Worm (Caenorhabditis elegans) whole organism, L2 larva: Measurements from ENCODE around the gene spig-8.

Source experiments
- C34F6.9 ChIP-seq: fragments of 150-350 bp; optimal IDR thresholded peaks from 2 replicates; lab custom pipeline; 2014; ENCODE audit warnings: missing biosample characterization, missing genetic modification characterization
- F13H6.1 ChIP-seq: sonication (generic microtip); optimal IDR thresholded peaks from 2 replicates; lab custom pipeline; 2016; ENCODE audit warnings: missing genetic modification characterization, missing compliant biosample characterization
- Y55F3AM.14 ChIP-seq: fragments of 200-800 bp; sonication (Bioruptor generic); optimal IDR thresholded peaks from 2 replicates; lab custom pipeline; 2018; ENCODE audit warnings: mild to moderate bottlenecking, missing genetic modification characterization, missing compliant biosample characterization
- ZK546.5 ChIP-seq: sonication (generic microtip); optimal IDR thresholded peaks from 2 replicates; lab custom pipeline; 2017; ENCODE audit warnings: missing biosample characterization, missing genetic modification characterization
- alr-1 ChIP-seq: fragments of 150-350 bp; optimal IDR thresholded peaks from 2 replicates; lab custom pipeline; 2014; ENCODE audit warnings: missing biosample characterization, missing genetic modification characterization
- aly-2 ChIP-seq: fragments of 150-350 bp; optimal IDR thresholded peaks from 2 replicates; lab custom pipeline; 2014; ENCODE audit warnings: missing biosample characterization, missing genetic modification characterization
- ama-1 ChIP-seq: fragments of 150-350 bp; optimal IDR thresholded peaks from 2 replicates; lab custom pipeline; 2018; ENCODE audit warnings: inconsistent platforms
- blmp-1 ChIP-seq: sonication (generic microtip); optimal IDR thresholded peaks from 2 replicates; lab custom pipeline; 2017; ENCODE audit warnings: missing genetic modification characterization, mild to moderate bottlenecking, missing compliant biosample characterization, antibody characterized with exemption, moderate library complexity; ENCODE audit not compliant: insufficient read depth
- crh-2 ChIP-seq: sonication (generic microtip); optimal IDR thresholded peaks from 2 replicates; lab custom pipeline; 2017; ENCODE audit warnings: missing biosample characterization, missing genetic modification characterization
- egl-27 ChIP-seq: sonication (generic microtip); optimal IDR thresholded peaks from 3 replicates; lab custom pipeline; 2017; ENCODE audit warnings: missing biosample characterization, missing genetic modification reagents, missing genetic modification characterization
- elt-1 ChIP-seq: fragments of 150-350 bp; optimal IDR thresholded peaks from 2 replicates; lab custom pipeline; 2014; ENCODE audit warnings: missing biosample characterization, missing genetic modification characterization
- fos-1 ChIP-seq: fragments of 150-350 bp; optimal IDR thresholded peaks from 2 replicates; lab custom pipeline; 2014; ENCODE audit warnings: missing biosample characterization, missing genetic modification characterization
- gmeb-1 ChIP-seq: fragments of 150-350 bp; optimal IDR thresholded peaks from 2 replicates; lab custom pipeline; 2014; ENCODE audit warnings: missing biosample characterization, missing genetic modification characterization
- lin-11 ChIP-seq: fragments of 150-350 bp; sonication (generic microtip); optimal IDR thresholded peaks from 2 replicates; lab custom pipeline; 2014; ENCODE audit warnings: missing biosample characterization, missing genetic modification characterization, inconsistent platforms, mixed read lengths
- lin-39 ChIP-seq: fragments of 150-350 bp; optimal IDR thresholded peaks from 2 replicates; lab custom pipeline; 2014; ENCODE audit warnings: missing biosample characterization, missing genetic modification reagents, missing genetic modification characterization
- lsy-2 ChIP-seq, 2 experiments: fragments of 150-350 bp in 1 of 2; sonication (generic microtip) in 1 of 2; optimal IDR thresholded peaks; 2 replicates each; lab custom pipeline; 2014 to 2017; ENCODE audit warnings: missing biosample characterization in 2 of 2, missing genetic modification characterization in 2 of 2
- mab-5 ChIP-seq: fragments of 150-350 bp; optimal IDR thresholded peaks from 2 replicates; lab custom pipeline; 2014; ENCODE audit warnings: missing biosample characterization, missing genetic modification characterization
- mdl-1 ChIP-seq, 2 experiments: fragments of 150-350 bp in 1 of 2; sonication (generic microtip) in 1 of 2; optimal IDR thresholded peaks; 2 replicates each; lab custom pipeline; 2017; ENCODE audit warnings: missing biosample characterization in 2 of 2, missing genetic modification characterization in 2 of 2
- nhr-10 ChIP-seq: sonication (generic microtip); optimal IDR thresholded peaks from 2 replicates; lab custom pipeline; 2017; ENCODE audit warnings: missing biosample characterization, missing genetic modification characterization
- nhr-12 ChIP-seq: fragments of 150-350 bp; optimal IDR thresholded peaks from 2 replicates; lab custom pipeline; 2014; ENCODE audit warnings: missing biosample characterization, missing genetic modification characterization
- nhr-129 ChIP-seq: fragments of 150-350 bp; optimal IDR thresholded peaks from 2 replicates; lab custom pipeline; 2014; ENCODE audit warnings: missing biosample characterization, missing genetic modification characterization
- nhr-21 ChIP-seq: fragments of 150-350 bp; optimal IDR thresholded peaks from 2 replicates; lab custom pipeline; 2014; ENCODE audit warnings: missing biosample characterization, missing genetic modification characterization
- nhr-25 ChIP-seq: fragments of 150-350 bp; sonication (generic microtip); optimal IDR thresholded peaks from 3 replicates; lab custom pipeline; 2014; ENCODE audit warnings: missing biosample characterization, missing genetic modification characterization
- nhr-6 ChIP-seq: fragments of 150-350 bp; optimal IDR thresholded peaks from 2 replicates; lab custom pipeline; 2014; ENCODE audit warnings: missing biosample characterization, missing genetic modification characterization
- peb-1 ChIP-seq: fragments of 150-350 bp; optimal IDR thresholded peaks from 2 replicates; lab custom pipeline; 2014; ENCODE audit warnings: missing biosample characterization, missing genetic modification characterization
- sma-3 ChIP-seq: sonication (generic microtip); optimal IDR thresholded peaks from 2 replicates; lab custom pipeline; 2016; ENCODE audit warnings: missing genetic modification reagents, missing genetic modification characterization, missing compliant biosample characterization
- sma-9 ChIP-seq, 2 experiments: fragments of 150-350 bp in 1 of 2; sonication (generic microtip) in 1 of 2; optimal IDR thresholded peaks; 2 replicates each; lab custom pipeline; 2014 to 2016; ENCODE audit warnings: missing genetic modification characterization in 2 of 2, mild to moderate bottlenecking in 1 of 2, missing biosample characterization in 1 of 2, missing compliant biosample characterization in 1 of 2, missing genetic modification reagents in 1 of 2, moderate library complexity in 1 of 2
- snpc-4 ChIP-seq: fragments of 150-350 bp; optimal IDR thresholded peaks from 2 replicates; lab custom pipeline; 2014; ENCODE audit warnings: missing biosample characterization, missing genetic modification characterization
- ztf-11 ChIP-seq: sonication (generic microtip); optimal IDR thresholded peaks from 2 replicates; lab custom pipeline; 2017; ENCODE audit warnings: missing biosample characterization, missing genetic modification characterization

Gene spig-8

DNA sequence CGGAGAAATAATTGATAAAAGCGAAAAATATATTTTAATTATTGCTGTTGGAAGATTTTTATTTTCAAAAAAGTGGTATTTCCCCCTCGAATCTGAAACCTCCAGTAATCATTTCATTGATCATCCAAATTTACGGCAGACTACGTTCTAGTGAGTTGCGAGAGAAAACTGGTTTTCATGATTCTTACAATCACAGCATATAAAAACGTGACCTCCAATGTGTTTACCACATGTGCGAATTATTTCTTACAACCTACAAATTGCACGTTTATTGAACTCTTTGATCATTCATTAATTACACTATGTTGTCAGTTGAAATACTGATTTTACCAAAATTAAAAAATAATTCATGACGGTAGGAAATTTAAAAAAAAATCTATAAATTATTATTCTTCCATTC is 34.5 kb downstream of the spig-8 start (continued):
- TF ChIP-seq fos-1 = peak; percentile 23
- TF ChIP-seq ama-1 (lab: Kevin White, UChicago) = no peak
- TF ChIP-seq nhr-21 (tag; lab: Kevin White, UChicago) = peak; percentile 58
- TF ChIP-seq peb-1 (tag; lab: Kevin White, UChicago) = no peak
- TF ChIP-seq aly-2 = no peak
- no peak for TF ChIP-seq snpc-4

DNA sequence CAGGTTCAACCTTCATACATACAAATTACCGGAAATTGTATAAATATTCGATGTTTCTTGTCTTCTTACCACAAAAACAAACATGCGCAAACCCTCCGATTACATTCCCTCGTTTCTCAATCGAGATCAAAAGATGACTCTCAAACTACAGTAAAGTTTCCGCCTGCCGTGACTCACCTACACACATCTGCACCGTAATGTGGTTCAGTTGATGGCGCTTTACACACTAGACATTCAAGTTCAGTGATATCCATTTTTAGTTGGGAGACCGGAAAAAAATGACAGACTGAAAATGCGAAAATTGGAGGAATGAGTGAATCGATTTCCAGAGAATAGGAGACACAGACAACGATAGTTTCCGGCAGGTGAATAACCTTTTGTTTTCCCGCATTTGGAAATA is 36.6 kb downstream of the spig-8 start, which contains the start of gene nhr-286:
Gene nhr-286 (minus strand): TSS at position 324 of the 400 bp plus-strand sequence.
- TF ChIP-seq mab-5 (tag; lab: Kevin White, UChicago) (no peak), ztf-11 (tag; lab: Kevin White, UChicago) (no peak), nhr-129 (tag; lab: Kevin White, UChicago) (no peak), lin-11 (no peak), nhr-10 (tag; lab: Kevin White, UChicago) (no peak), alr-1 (tag; lab: Kevin White, UChicago) (no peak), crh-2 (tag; lab: Kevin White, UChicago) (no peak), nhr-6 (tag; lab: Kevin White, UChicago) (no peak), ZK546.5 (no peak), elt-1 (tag; lab: Kevin White, UChicago) (no peak)

DNA sequence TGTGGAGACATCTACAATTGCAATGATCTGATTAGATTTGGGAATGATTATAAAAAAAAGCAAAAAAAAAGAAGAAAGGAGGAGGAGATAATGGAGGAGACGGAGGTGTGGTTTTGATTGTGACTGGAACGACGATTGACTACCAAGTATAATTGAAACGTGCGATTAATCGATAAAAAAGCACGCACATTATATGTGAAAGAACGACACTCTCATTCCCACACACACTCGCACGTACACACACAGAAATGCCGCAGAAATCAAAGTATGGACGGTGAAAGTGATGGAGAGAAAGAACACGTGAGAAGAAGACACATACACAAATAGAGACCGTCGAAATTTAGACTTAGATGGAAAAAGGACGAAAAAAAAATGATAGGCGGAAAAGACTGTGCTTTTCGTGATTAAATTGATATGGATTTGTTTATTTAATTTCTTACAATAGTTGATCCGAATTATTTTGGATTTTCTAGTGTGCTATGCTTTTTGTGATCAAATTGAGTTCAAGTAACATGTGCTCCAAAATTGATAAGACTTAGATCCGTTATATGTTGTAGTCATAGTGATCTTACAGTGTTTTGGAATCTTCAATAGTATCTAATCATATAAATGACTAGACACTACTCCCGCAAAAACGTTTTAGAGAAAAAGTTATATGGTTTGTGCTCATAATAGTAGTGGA is 39.2 kb downstream of the spig-8 start, which contains the start of gene nhr-135:
Gene nhr-135 (minus strand): TSS at position 51 of the 682 bp plus-strand sequence.
- TF ChIP-seq gmeb-1 (tag; lab: Kevin White, UChicago) (peak; percentile 56), blmp-1 (tag; lab: Kevin White, UChicago) (peak; percentile 92), lin-39 (tag; lab: Kevin White, UChicago) (no peak), peb-1 (tag; lab: Kevin White, UChicago) (no peak), nhr-21 (tag; lab: Kevin White, UChicago) (peak; percentile 55), sma-3 (GFP tag; lab: Kevin White, UChicago) (peak; percentile 70), sma-9 (GFP tag; optimal IDR thresholded peaks at IDR 0.05; lab: Kevin White, UChicago) (peak; percentile 86), sma-9 (tag; optimal IDR thresholded peaks at IDR 0.05; lab: Kevin White, UChicago) (no peak), nhr-10 (tag; lab: Kevin White, UChicago) (no peak), fos-1 (peak; percentile 82), mdl-1 (tag; optimal IDR thresholded peaks at IDR 0.05; lab: Kevin White, UChicago) (peak; percentile 52 to 76), F13H6.1 (tag; lab: Kevin White, UChicago) (peak; percentile 56), egl-27 (tag; lab: Kevin White, UChicago) (peak; percentile 15), ZK546.5 (no peak), lsy-2 (tag; optimal IDR thresholded peaks at IDR 0.05; lab: Kevin White, UChicago) (peak in 1 of 2 experiments; percentile 31), Y55F3AM.14 (GFP tag; lab: Kevin White, UChicago) (peak; percentile 7), C34F6.9 (tag; lab: Kevin White, UChicago) (peak; percentile 32), mab-5 (tag; lab: Kevin White, UChicago) (no peak), crh-2 (tag; lab: Kevin White, UChicago) (peak; percentile 80), snpc-4 (no peak), ama-1 (lab: Kevin White, UChicago) (peak; percentile 5), nhr-25 (tag; lab: Kevin White, UChicago) (peak; percentile 70), nhr-12 (tag; lab: Kevin White, UChicago) (no peak), nhr-129 (tag; lab: Kevin White, UChicago) (peak; percentile 71)

DNA sequence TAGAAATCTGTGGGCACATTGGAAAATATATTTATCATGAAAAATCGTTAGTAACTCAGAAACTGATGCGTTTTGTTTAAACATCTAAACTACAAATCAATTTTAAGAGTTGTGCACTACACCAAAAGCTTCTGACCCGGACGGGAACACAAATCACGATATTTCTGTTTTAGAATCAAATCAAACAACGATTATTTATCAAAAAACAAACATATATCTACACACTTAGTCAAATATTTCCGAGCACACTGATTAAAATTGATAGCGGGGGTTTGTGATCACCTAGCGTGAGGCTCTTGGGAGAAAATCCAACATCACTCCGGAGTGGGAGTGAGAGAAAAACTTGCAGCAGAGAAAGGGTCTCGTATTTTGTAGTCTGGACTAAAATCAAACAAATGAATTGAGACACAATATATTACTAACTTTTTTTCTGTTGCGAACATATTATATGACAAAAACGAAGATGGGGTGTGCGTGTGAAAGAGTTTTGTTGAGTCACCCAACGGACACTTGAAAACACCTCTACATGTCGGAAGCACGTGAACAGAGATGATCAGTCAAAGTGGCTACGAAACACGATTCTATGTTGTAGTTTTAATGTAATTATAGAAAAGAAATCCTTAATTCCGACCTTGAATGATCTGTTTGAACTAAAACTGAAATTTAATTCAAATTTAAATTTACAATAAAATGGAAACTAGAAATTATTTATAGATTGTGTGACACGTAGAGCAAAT is 40.7 kb downstream of the spig-8 start:
- peak; percentile 14 for TF ChIP-seq sma-3 (GFP tag; lab: Kevin White, UChicago)
- TF ChIP-seq crh-2 (tag; lab: Kevin White, UChicago) = peak; percentile 16
- no peak for TF ChIP-seq ama-1 (lab: Kevin White, UChicago)
- TF ChIP-seq sma-9 (GFP tag; optimal IDR thresholded peaks at IDR 0.05; lab: Kevin White, UChicago) = peak; percentile 38
- no peak for TF ChIP-seq sma-9 (tag; optimal IDR thresholded peaks at IDR 0.05; lab: Kevin White, UChicago)
- peak; percentile 35 for TF ChIP-seq F13H6.1 (tag; lab: Kevin White, UChicago)
- TF ChIP-seq fos-1 = peak; percentile 23
